Worm (Caenorhabditis elegans): Measurements from ENCODE around the gene col-101.

- TF ChIP-seq W03F9.2 (tag; optimal IDR thresholded peaks at IDR 0.05): no peak
- no peak for TF ChIP-seq him-1 (tag; optimal IDR thresholded peaks at IDR 0.05)
- no peak for TF ChIP-seq dao-5 (tag; optimal IDR thresholded peaks at IDR 0.05)
Measured at ce11 chrIV:299190-299589, 27.6 kb downstream of the col-101 start.

Data from whole organism, L4/young adult.